Worm (Caenorhabditis elegans) whole organism, L4 larva: Measurements from ENCODE around the gene Y57A10A.2.

Source experiments
- D1046.2 ChIP-seq: fragments of 200-800 bp; sonication (Bioruptor generic); IDR thresholded peaks from 2 replicates; pipeline ENCODE4 v1.3.6; 2022; ENCODE audit warnings: missing genetic modification characterization, missing compliant biosample characterization
- F26F4.8 ChIP-seq: fragments of 200-800 bp; sonication (Bioruptor generic); conservative IDR thresholded peaks from 2 replicates; pipeline ENCODE4 v1.3.6; 2022; ENCODE audit warnings: missing genetic modification characterization, missing compliant biosample characterization
- F49E8.2 ChIP-seq: sonication (generic microtip); optimal IDR thresholded peaks from 2 replicates; lab custom pipeline; 2016; ENCODE audit warnings: missing compliant biosample characterization, mild to moderate bottlenecking, missing genetic modification characterization, borderline replicate concordance
- ama-1 ChIP-seq: fragments of 150-350 bp; optimal IDR thresholded peaks from 2 replicates; lab custom pipeline; 2014; ENCODE audit warnings: inconsistent platforms, mixed read lengths
- daf-16 ChIP-seq, 3 experiments: sonication (generic microtip); optimal IDR thresholded peaks; 2 replicates each; lab custom pipeline; 2016 to 2017; ENCODE audit warnings: missing genetic modification characterization in 3 of 3, missing genetic modification reagents in 3 of 3, mild to moderate bottlenecking in 2 of 3, missing compliant biosample characterization in 2 of 3, missing biosample characterization in 1 of 3, moderate library complexity in 1 of 3
- lsy-2 ChIP-seq, 2 experiments: fragments of 150-350 bp in 1 of 2; sonication (generic microtip) in 1 of 2; optimal IDR thresholded peaks; 2 replicates each; lab custom pipeline; 2014 to 2017; ENCODE audit warnings: missing biosample characterization in 2 of 2, missing genetic modification characterization in 2 of 2
- mep-1 ChIP-seq: fragments of 150-350 bp; sonication (generic microtip); optimal IDR thresholded peaks from 3 replicates; lab custom pipeline; 2014; ENCODE audit warnings: missing biosample characterization, missing genetic modification characterization
- nhr-10 ChIP-seq: fragments of 150-350 bp; optimal IDR thresholded peaks from 2 replicates; lab custom pipeline; 2014; ENCODE audit warnings: missing biosample characterization, missing genetic modification characterization
- nhr-76 ChIP-seq: fragments of 150-350 bp; optimal IDR thresholded peaks from 2 replicates; lab custom pipeline; 2014; ENCODE audit warnings: missing biosample characterization, missing genetic modification characterization
- nhr-77 ChIP-seq: fragments of 150-350 bp; optimal IDR thresholded peaks from 2 replicates; lab custom pipeline; 2014; ENCODE audit warnings: missing biosample characterization, missing genetic modification characterization
- skn-1 ChIP-seq: fragments of 150-350 bp; optimal IDR thresholded peaks from 2 replicates; lab custom pipeline; 2014; ENCODE audit warnings: missing biosample characterization, missing genetic modification characterization
- spr-1 ChIP-seq: sonication (generic microtip); optimal IDR thresholded peaks from 2 replicates; lab custom pipeline; 2016; ENCODE audit warnings: mild to moderate bottlenecking, missing genetic modification characterization, missing compliant biosample characterization
- unc-62 ChIP-seq, 3 experiments: fragments of 150-350 bp in 1 of 3; sonication (generic microtip); optimal IDR thresholded peaks in 2 of 3; peaks in 1 of 3; 1 replicate in 1 of 3; 2 replicates in 2 of 3; lab custom pipeline; 2014 to 2017; ENCODE audit warnings: missing biosample characterization in 3 of 3, missing genetic modification characterization in 3 of 3, missing genetic modification reagents in 3 of 3, missing genotype in 1 of 3

DNA sequence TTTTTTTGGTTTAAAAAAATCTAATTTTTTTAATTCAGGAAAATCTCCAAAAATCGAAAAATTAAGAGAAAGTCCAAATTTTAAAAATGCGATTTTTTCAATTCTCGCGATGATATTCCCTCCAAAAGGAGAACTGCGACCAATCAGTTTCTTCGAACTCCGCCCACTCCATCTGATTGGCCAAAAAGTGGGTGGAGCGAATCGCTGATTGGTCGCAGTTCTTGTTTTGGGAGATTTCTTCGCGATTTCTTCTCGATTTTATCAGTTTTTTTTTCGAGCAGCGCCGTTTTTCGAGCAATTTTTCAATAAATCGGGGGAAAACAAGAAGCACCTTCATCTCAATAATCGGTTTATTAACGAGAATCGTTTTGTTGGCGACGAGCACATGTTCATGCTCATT is 17.0 kb upstream of the Y57A10A.2 start:
- TF ChIP-seq skn-1 (tag; lab: Kevin White, UChicago) (no peak), D1046.2 (GFP tag; lab: Robert Waterston, UW) (no peak), spr-1 (tag; lab: Kevin White, UChicago) (no peak), nhr-77 (tag; lab: Kevin White, UChicago) (no peak), daf-16 (GFP tag; optimal IDR thresholded peaks at IDR 0.05; lab: Kevin White, UChicago) (no peak), daf-16 (tag; optimal IDR thresholded peaks at IDR 0.05; lab: Kevin White, UChicago) (no peak), F49E8.2 (tag; lab: Kevin White, UChicago) (no peak), mep-1 (tag; lab: Kevin White, UChicago) (no peak), unc-62 (GFP tag; optimal IDR thresholded peaks at IDR 0.05 in 1 of 2; lab: Kevin White, UChicago) (no peak), unc-62 (tag; optimal IDR thresholded peaks at IDR 0.05; lab: Kevin White, UChicago) (no peak), nhr-76 (tag; lab: Kevin White, UChicago) (no peak), F26F4.8 (no peak), ama-1 (lab: Kevin White, UChicago) (no peak), lsy-2 (tag; optimal IDR thresholded peaks at IDR 0.05; lab: Kevin White, UChicago) (no peak), nhr-10 (tag; lab: Kevin White, UChicago) (no peak)
